Worm (Caenorhabditis elegans) whole organism, L4 larva: Measurements from ENCODE around the gene aqp-1.

Experiments
- R02D3.7 ChIP-seq: fragments of 150-350 bp; sonication (generic microtip); optimal IDR thresholded peaks from 3 replicates; lab custom pipeline; 2014; ENCODE audit warnings: missing biosample characterization, missing genetic modification characterization
- aha-1 ChIP-seq: fragments of 150-350 bp; peaks from one replicate; lab custom pipeline; 2014; ENCODE audit warnings: missing biosample characterization, missing genetic modification characterization
- daf-12 ChIP-seq: fragments of 150-350 bp; optimal IDR thresholded peaks from 2 replicates; lab custom pipeline; 2014; ENCODE audit warnings: missing biosample characterization, missing genetic modification reagents, missing genetic modification characterization
- jun-1 ChIP-seq: fragments of 150-350 bp; optimal IDR thresholded peaks from 2 replicates; lab custom pipeline; 2014; ENCODE audit warnings: missing biosample characterization, missing genetic modification reagents, missing genetic modification characterization
- madf-5 ChIP-seq, 2 experiments: fragments of 200-800 bp; sonication (Bioruptor generic); IDR thresholded peaks; 2 replicates each; pipeline ENCODE4 v1.3.6; 2022; ENCODE audit warnings: missing compliant biosample characterization in 2 of 2, missing genetic modification characterization in 2 of 2
- nhr-11 ChIP-seq: fragments of 150-350 bp; optimal IDR thresholded peaks from 2 replicates; lab custom pipeline; 2014; ENCODE audit warnings: missing biosample characterization, missing genetic modification characterization
- nhr-237 ChIP-seq: sonication (generic microtip); optimal IDR thresholded peaks from 2 replicates; lab custom pipeline; 2017; ENCODE audit warnings: missing biosample characterization, missing genetic modification characterization
- pha-4 ChIP-seq, 2 experiments: fragments of 150-350 bp in 1 of 2; fragments of 200-800 bp in 1 of 2; sonication (Bioruptor generic) in 1 of 2; IDR thresholded peaks in 1 of 2; optimal IDR thresholded peaks in 1 of 2; 2 replicates each; pipeline versions ENCODE4 v1.3.6 to Lab custom; 2014 to 2022; ENCODE audit warnings: missing genetic modification characterization in 2 of 2, missing genetic modification reagents in 2 of 2, missing biosample characterization in 1 of 2, missing compliant biosample characterization in 1 of 2
- pqm-1 ChIP-seq: sonication (generic microtip); optimal IDR thresholded peaks from 2 replicates; lab custom pipeline; 2017; ENCODE audit warnings: missing biosample characterization, missing genetic modification characterization
- spr-1 ChIP-seq: sonication (generic microtip); optimal IDR thresholded peaks from 2 replicates; lab custom pipeline; 2016; ENCODE audit warnings: mild to moderate bottlenecking, missing genetic modification characterization, missing compliant biosample characterization
- zfp-2 ChIP-seq: sonication (generic microtip); optimal IDR thresholded peaks from 2 replicates; lab custom pipeline; 2016; ENCODE audit warnings: mild to moderate bottlenecking, missing genetic modification characterization, missing compliant biosample characterization

ce11 chrII:7233274-7233673 is 4.9 kb downstream of the aqp-1 start:
- TF ChIP-seq zfp-2 = no peak
- TF ChIP-seq pha-4 (GFP tag; IDR thresholded peaks at IDR 0.05; lab: Robert Waterston, UW) = no peak
- no peak for TF ChIP-seq pha-4 (tag; optimal IDR thresholded peaks at IDR 0.05; lab: Kevin White, UChicago)
- TF ChIP-seq jun-1 = no peak
- TF ChIP-seq pqm-1 (tag; lab: Kevin White, UChicago) = peak; percentile 54
- no peak for TF ChIP-seq madf-5 (GFP tag; IDR thresholded peaks at IDR 0.05; lab: Robert Waterston, UW)
- no peak for TF ChIP-seq nhr-11 (tag; lab: Kevin White, UChicago)
- TF ChIP-seq aha-1 (tag; lab: Kevin White, UChicago) = no peak
- no peak for TF ChIP-seq spr-1 (tag; lab: Kevin White, UChicago)
- no peak for TF ChIP-seq R02D3.7
- TF ChIP-seq daf-12 (tag; lab: Kevin White, UChicago) = no peak
- no peak for TF ChIP-seq nhr-237 (tag; lab: Kevin White, UChicago)
